Fruit fly (Drosophila melanogaster): Measurements from ENCODE around the gene Proc.

dm6 chr2L:7860739-7861138 is 10.5 kb downstream of the Proc start, which contains the start of gene TwdlE:
- TF ChIP-seq CG9215 (GFP tag; IDR thresholded peaks at IDR 0.05) (no peak), CG7987 (GFP tag; optimal IDR thresholded peaks at IDR 0.05) (no peak), MESR4 (GFP tag; optimal IDR thresholded peaks at IDR 0.05) (no peak), stwl (tag; optimal IDR thresholded peaks at IDR 0.05) (no peak), her (GFP tag; optimal IDR thresholded peaks at IDR 0.05) (no peak), CG9817 (tag; optimal IDR thresholded peaks at IDR 0.05) (no peak), sens (GFP tag) (no peak), Awh (GFP tag; IDR thresholded peaks at IDR 0.05) (no peak), CG14441 (GFP tag; IDR thresholded peaks at IDR 0.05) (no peak), dati (GFP tag; IDR thresholded peaks at IDR 0.05) (no peak), CG9797 (GFP tag; optimal IDR thresholded peaks at IDR 0.05) (no peak), exex (tag; optimal IDR thresholded peaks at IDR 0.05) (no peak)

Measured in whole organism, embryonic.